Worm (Caenorhabditis elegans): Measurements from ENCODE around the gene Y32H12A.8.

The Y32H12A.8 gene

DNA sequence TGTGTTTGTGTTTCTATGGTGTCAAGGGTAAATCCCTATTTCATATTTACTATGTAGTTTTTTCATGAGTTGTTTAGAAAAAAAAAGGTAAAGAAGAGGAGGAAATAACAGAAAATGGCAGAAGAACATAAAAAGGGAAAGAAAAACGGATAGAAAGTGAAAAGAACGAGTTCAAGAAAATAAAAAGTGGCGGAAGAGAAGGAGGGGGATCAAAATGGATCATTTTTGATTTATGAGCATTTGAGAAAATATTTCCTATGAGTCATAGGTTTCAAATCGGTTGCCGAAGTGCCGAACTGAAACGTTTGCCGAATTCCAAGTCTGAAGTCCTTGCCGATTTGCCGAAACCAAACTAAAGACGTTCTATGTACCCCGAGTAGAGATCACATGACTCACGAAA is 67.0 kb downstream of the Y32H12A.8 start:
- TF ChIP-seq W03F9.2 (tag; optimal IDR thresholded peaks at IDR 0.05) (no peak), dao-5 (tag; optimal IDR thresholded peaks at IDR 0.05) (no peak), him-1 (tag; optimal IDR thresholded peaks at IDR 0.05) (no peak)
